Fruit fly (Drosophila melanogaster): ENCODE data around the gene CG31848.

The CG31848 gene

dm6 chr2L:13285791-13286190 lies 20.1 kb upstream of the CG31848 start:
- TF ChIP-seq Dll (optimal IDR thresholded peaks at IDR 0.05) = no peak
- no peak for TF ChIP-seq psq (optimal IDR thresholded peaks at IDR 0.05)
- TF ChIP-seq pan (optimal IDR thresholded peaks at IDR 0.05) = no peak
- no peak for TF ChIP-seq usp (GFP tag; optimal IDR thresholded peaks at IDR 0.05)
- no peak for TF ChIP-seq CG8478 (optimal IDR thresholded peaks at IDR 0.05)
- TF ChIP-seq EcR (GFP tag; optimal IDR thresholded peaks at IDR 0.05) = no peak

dm6 chr2L:13272541-13272940 lies 6.9 kb upstream of the CG31848 start:
- TF ChIP-seq pan (optimal IDR thresholded peaks at IDR 0.05) (no peak), psq (optimal IDR thresholded peaks at IDR 0.05) (no peak), usp (GFP tag; optimal IDR thresholded peaks at IDR 0.05) (no peak), EcR (GFP tag; optimal IDR thresholded peaks at IDR 0.05) (no peak), Dll (optimal IDR thresholded peaks at IDR 0.05) (no peak), CG8478 (optimal IDR thresholded peaks at IDR 0.05) (no peak)

- TF ChIP-seq usp (GFP tag; optimal IDR thresholded peaks at IDR 0.05) (no peak), EcR (GFP tag; optimal IDR thresholded peaks at IDR 0.05) (no peak), psq (optimal IDR thresholded peaks at IDR 0.05) (no peak), CG8478 (optimal IDR thresholded peaks at IDR 0.05) (no peak), pan (optimal IDR thresholded peaks at IDR 0.05) (no peak), Dll (optimal IDR thresholded peaks at IDR 0.05) (no peak)
Measured at dm6 chr2L:13268040-13268652, 2.5 kb upstream of the CG31848 start.

DNA sequence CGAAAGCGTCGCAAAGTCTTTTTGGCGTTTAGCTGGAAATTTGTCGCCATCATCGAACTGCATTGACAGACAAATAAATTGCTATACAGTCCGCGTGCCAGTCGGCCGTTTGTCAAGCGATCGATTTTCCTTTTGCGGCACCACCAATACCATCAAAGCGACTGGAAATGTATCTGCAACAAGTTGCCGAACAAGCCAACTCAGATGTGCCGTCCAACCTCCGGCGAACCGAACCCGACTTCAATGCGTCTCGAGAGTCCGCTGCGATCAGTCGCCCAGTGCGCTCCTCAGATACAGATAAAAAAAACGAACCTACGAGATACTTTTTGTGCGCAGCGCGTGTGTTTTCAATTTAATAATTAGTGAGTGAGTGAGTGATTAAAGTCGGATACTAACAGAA lies 951 bp upstream of the CG31848 start:
- TF ChIP-seq psq (optimal IDR thresholded peaks at IDR 0.05) (no peak), EcR (GFP tag; optimal IDR thresholded peaks at IDR 0.05) (no peak), CG8478 (optimal IDR thresholded peaks at IDR 0.05) (no peak), pan (optimal IDR thresholded peaks at IDR 0.05) (no peak)

DNA sequence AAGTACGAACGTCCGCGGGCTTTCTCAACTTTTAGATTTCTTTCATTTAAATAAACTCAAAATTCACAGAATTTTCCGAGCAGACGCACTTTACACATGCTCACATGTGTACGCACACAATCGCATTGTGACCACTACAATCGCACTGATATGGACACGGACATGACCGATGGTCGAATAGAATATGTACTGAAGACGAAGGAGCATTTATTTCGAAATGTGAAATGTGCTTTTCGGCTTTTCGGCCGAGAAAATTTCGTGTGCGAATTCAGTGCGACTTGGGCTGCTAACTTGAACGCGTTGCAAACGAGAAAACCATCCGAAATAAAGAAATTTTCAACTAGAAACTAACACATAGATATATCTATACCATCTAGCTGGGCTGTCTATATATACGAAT lies 4.9 kb downstream of the CG31848 start, which contains the start of gene CG44085:
TSS of gene CG44085 (plus strand) at position 269 of the 400 bp plus-strand sequence.
- TF ChIP-seq pan (optimal IDR thresholded peaks at IDR 0.05) (no peak), psq (optimal IDR thresholded peaks at IDR 0.05) (no peak), EcR (GFP tag; optimal IDR thresholded peaks at IDR 0.05) (no peak)

- TF ChIP-seq usp (GFP tag; optimal IDR thresholded peaks at IDR 0.05) (no peak), pan (optimal IDR thresholded peaks at IDR 0.05) (no peak), psq (optimal IDR thresholded peaks at IDR 0.05) (no peak), Dll (optimal IDR thresholded peaks at IDR 0.05) (no peak), EcR (GFP tag; optimal IDR thresholded peaks at IDR 0.05) (no peak), CG8478 (optimal IDR thresholded peaks at IDR 0.05) (no peak)
Measured at dm6 chr2L:13259643-13260042, 6.0 kb downstream of the CG31848 start, which contains the start of gene CG31730. TSS of gene CG31730 (minus strand) at chr2L:13259743.

DNA sequence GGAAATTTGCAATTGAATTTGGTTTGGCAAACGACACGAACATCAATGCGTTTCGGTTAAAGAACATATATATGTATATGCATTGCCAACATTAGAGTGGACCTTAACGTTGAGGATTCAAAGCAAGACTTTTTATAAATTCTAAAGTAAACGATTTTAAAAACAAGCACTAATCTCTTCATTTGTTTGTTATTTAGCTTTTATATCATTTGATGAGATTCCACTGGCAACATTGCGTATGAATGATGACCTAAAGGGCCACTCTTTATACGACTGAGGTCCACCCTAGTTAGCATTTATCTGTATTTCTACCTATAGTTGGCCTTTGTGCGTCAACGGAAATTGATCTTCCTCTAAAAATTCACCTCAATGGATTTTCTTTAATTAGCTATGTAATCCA lies 7.0 kb downstream of the CG31848 start:
- TF ChIP-seq psq (optimal IDR thresholded peaks at IDR 0.05) (no peak), usp (GFP tag; optimal IDR thresholded peaks at IDR 0.05) (no peak), EcR (GFP tag; optimal IDR thresholded peaks at IDR 0.05) (no peak), CG8478 (optimal IDR thresholded peaks at IDR 0.05) (no peak), Dll (optimal IDR thresholded peaks at IDR 0.05) (no peak), pan (optimal IDR thresholded peaks at IDR 0.05) (no peak)

DNA sequence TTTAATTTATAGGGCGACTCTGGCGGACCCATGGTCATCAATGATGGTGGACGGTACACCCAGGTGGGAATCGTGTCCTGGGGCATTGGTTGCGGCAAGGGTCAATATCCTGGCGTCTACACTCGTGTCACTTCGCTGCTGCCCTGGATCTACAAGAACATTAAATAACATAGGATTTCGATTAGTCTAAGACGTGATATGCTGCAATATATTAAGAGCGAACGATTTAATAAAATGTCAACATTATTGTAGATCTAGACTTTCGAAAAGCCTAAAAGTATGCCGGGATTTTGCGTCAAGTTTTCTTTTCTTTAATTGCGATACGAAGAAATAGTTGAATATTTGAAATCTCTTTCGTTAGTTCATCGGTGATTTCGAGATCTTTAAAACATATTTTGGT lies 8.5 kb downstream of the CG31848 start, which contains the start of gene Naa20B:
TSS of gene Naa20B (plus strand) at position 301 of the 400 bp plus-strand sequence.
- no peak for TF ChIP-seq usp (GFP tag; optimal IDR thresholded peaks at IDR 0.05)
- TF ChIP-seq EcR (GFP tag; optimal IDR thresholded peaks at IDR 0.05) = no peak
- TF ChIP-seq psq (optimal IDR thresholded peaks at IDR 0.05) = no peak
- no peak for TF ChIP-seq Dll (optimal IDR thresholded peaks at IDR 0.05)
- TF ChIP-seq pan (optimal IDR thresholded peaks at IDR 0.05) = no peak
- no peak for TF ChIP-seq CG8478 (optimal IDR thresholded peaks at IDR 0.05)

DNA sequence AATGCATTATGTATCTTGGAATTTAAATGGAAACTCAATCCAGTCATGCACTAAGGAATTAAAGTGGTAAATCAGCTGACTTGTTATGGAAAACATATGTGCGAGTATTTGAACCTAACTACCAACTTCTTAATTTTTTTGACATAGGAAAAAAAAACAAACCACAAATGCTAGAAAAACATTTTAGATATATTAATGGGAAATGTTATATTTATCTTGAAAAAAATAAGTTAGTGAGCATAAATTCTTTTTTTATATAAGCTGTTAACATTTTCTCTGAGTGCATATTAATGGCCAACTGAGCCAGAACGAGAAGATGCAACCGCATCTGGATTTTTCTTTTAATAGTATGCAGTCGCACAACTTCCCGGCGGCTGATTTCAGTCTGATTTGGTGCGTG lies 14.5 kb downstream of the CG31848 start:
- TF ChIP-seq pan (optimal IDR thresholded peaks at IDR 0.05) (no peak), usp (GFP tag; optimal IDR thresholded peaks at IDR 0.05) (no peak), Dll (optimal IDR thresholded peaks at IDR 0.05) (no peak), psq (optimal IDR thresholded peaks at IDR 0.05) (no peak), EcR (GFP tag; optimal IDR thresholded peaks at IDR 0.05) (no peak), CG8478 (optimal IDR thresholded peaks at IDR 0.05) (no peak)

DNA sequence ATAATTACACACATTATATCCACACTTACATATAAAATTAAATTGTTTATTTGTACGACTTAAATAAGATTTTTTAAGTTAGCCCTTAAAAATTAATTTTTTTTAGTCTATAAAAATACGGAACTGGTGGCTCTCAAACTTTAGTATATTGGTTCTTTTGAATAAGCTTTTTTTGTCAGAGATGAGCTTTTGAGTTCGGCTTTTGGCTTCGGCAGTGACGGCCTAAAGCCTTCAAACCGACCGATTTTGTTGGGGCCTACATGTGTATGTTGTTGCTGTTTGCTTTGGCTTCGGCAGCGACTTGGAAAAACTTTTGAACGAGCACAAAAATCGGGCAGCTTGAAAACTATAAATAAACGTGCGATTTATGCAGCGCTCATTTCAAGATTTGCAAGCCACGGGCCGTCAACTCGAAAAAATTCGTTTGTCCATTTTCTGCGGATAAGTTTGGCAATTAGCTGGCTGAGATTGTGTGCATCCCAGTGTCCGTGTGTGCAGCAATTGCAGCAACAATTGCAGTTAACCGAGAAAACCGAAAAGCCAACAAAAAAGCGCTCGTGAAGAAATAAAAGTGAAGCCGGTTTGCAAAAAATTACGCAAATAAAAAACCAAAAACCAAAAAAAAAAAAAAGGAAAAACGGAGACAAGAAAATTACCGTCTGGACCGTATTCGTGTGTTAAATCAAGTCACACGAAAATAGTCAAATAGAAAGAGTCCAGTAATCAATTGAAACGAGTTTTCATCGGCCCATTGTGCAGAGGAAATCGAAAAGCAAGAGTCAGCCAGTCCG lies 19.6 kb downstream of the CG31848 start, which contains the start of gene CG16820:
TSS of gene CG16820 (plus strand) at position 378 of the 791 bp plus-strand sequence.
- TF ChIP-seq psq (optimal IDR thresholded peaks at IDR 0.05) (no peak), CG8478 (optimal IDR thresholded peaks at IDR 0.05) (no peak), usp (GFP tag; optimal IDR thresholded peaks at IDR 0.05) (no peak), EcR (GFP tag; optimal IDR thresholded peaks at IDR 0.05) (no peak), pan (optimal IDR thresholded peaks at IDR 0.05) (no peak), Dll (optimal IDR thresholded peaks at IDR 0.05) (no peak)

dm6 chr2L:13244759-13245308 lies 20.8 kb downstream of the CG31848 start:
- no peak for TF ChIP-seq psq (optimal IDR thresholded peaks at IDR 0.05)
- TF ChIP-seq EcR (GFP tag; optimal IDR thresholded peaks at IDR 0.05) = no peak
- TF ChIP-seq Dll (optimal IDR thresholded peaks at IDR 0.05) = no peak
- no peak for TF ChIP-seq CG8478 (optimal IDR thresholded peaks at IDR 0.05)
- no peak for TF ChIP-seq pan (optimal IDR thresholded peaks at IDR 0.05)
- TF ChIP-seq usp (GFP tag; optimal IDR thresholded peaks at IDR 0.05) = no peak

dm6 chr2L:13239689-13240088 lies 26.0 kb downstream of the CG31848 start, which contains the start of gene Jhbp13:
TSS of gene Jhbp13 (plus strand) at chr2L:13239989.
- TF ChIP-seq pan (optimal IDR thresholded peaks at IDR 0.05) (no peak), EcR (GFP tag; optimal IDR thresholded peaks at IDR 0.05) (no peak), psq (optimal IDR thresholded peaks at IDR 0.05) (no peak), usp (GFP tag; optimal IDR thresholded peaks at IDR 0.05) (no peak), Dll (optimal IDR thresholded peaks at IDR 0.05) (no peak), CG8478 (optimal IDR thresholded peaks at IDR 0.05) (no peak)
